Worm (Caenorhabditis elegans): ENCODE results near the gene kin-36.

kin-36 gene

DNA sequence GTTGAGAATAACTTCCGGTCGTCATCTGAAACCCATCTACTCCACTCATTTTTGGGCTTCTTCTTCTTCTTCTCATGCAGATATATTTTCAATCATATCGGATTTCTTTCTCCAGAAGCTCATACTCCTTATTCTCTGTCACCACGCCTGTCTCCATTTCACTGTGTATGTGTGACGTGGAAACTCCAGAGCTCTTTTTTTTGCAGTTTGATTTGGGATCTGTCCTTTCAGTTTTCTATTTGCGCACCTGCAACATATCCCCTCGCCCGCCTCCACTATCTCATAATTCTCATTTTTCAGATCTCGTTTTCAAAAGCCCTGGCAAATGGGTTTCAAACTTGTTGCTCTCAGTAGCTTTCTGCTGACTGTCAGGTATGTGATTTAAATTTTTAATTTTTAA is at the start of gene kin-36:
TSS of gene kin-36 (plus strand) at position 301 of the 400 bp plus-strand sequence.
- TF ChIP-seq nhr-6 (tag; optimal IDR thresholded peaks at IDR 0.05), result no peak
- TF ChIP-seq php-3 (GFP tag; IDR thresholded peaks at IDR 0.05), result no peak
- no peak for TF ChIP-seq zfp-2 (tag; optimal IDR thresholded peaks at IDR 0.05)
- TF ChIP-seq ztf-11 (tag; optimal IDR thresholded peaks at IDR 0.05), result no peak

DNA sequence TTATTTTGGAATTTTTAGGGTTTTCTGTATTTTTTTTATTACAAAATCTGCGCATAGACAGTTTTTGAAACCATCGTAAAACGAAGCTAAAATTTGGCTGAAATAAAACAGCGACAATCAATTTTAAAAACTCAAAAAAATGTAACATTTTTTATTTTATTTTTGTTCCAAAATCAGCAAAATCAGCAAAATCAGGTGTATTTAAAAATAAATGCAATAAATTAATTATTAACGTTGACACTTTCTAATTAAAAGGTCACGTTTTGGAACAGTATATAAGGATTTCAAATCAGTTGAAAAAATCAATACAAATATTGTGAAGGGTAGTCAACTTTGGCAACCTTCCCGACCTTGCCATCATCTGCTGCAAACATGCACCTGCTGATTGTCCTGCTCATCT is 45.4 kb upstream of the kin-36 start, which contains the start of gene R105.1:
TSS of gene R105.1 (plus strand) at position 301 of the 400 bp plus-strand sequence.
- TF ChIP-seq nhr-76 (tag; optimal IDR thresholded peaks at IDR 0.05) (no peak), mxl-3 (GFP tag; optimal IDR thresholded peaks at IDR 0.05) (no peak), ceh-62 (tag; optimal IDR thresholded peaks at IDR 0.05) (no peak), aly-2 (tag; optimal IDR thresholded peaks at IDR 0.05) (no peak), Y105C5A.15 (GFP tag; IDR thresholded peaks at IDR 0.05) (no peak), zfp-3 (GFP tag; conservative IDR thresholded peaks at IDR 0.05) (no peak), tra-1 (GFP tag; IDR thresholded peaks at IDR 0.05) (no peak), pqm-1 (tag; optimal IDR thresholded peaks at IDR 0.05) (no peak), ces-1 (GFP tag; optimal IDR thresholded peaks at IDR 0.05) (no peak), pha-4 (GFP tag; IDR thresholded peaks at IDR 0.05) (no peak), pha-4 (tag; optimal IDR thresholded peaks at IDR 0.05) (no peak), ceh-44 (GFP tag; IDR thresholded peaks at IDR 0.05) (no peak), D1046.2 (GFP tag; IDR thresholded peaks at IDR 0.05) (no peak)

DNA sequence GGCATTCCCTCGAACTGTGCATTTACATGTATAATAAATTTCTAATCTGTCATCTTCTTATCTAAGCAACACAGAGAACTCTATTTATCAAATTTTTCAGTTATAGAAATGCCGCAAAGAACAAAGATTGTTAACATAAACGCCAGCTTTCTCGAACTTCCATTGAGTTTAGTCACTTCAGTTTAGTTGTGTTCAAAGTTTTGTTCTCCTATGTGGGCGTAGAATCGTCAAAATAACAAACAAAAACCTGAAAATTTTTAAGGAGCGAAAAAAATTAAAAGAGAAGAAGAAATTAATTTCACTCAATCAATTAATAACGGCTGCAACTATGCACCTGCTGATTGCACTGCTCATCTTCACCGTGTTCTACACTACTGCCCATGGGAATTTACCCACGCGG is 42.8 kb upstream of the kin-36 start, which contains the start of gene R105.5:
TSS of gene R105.5 (plus strand) at position 301 of the 400 bp plus-strand sequence.
- no peak for TF ChIP-seq Y105C5A.15 (GFP tag; IDR thresholded peaks at IDR 0.05)
- TF ChIP-seq D1046.2 (GFP tag; IDR thresholded peaks at IDR 0.05), result no peak
- TF ChIP-seq ztf-7 (tag; optimal IDR thresholded peaks at IDR 0.05), result no peak
- no peak for TF ChIP-seq daf-12 (tag; optimal IDR thresholded peaks at IDR 0.05)
- no peak for TF ChIP-seq ceh-32 (tag; optimal IDR thresholded peaks at IDR 0.05; ENCODE audit: poor library complexity)
- TF ChIP-seq ctbp-1 (GFP tag; IDR thresholded peaks at IDR 0.05), result no peak
- no peak for TF ChIP-seq Y48G9A.11 (GFP tag; IDR thresholded peaks at IDR 0.05)
- TF ChIP-seq lin-13 (GFP tag; optimal IDR thresholded peaks at IDR 0.05), result no peak
- TF ChIP-seq daf-19 (GFP tag; conservative IDR thresholded peaks at IDR 0.05), result no peak
- no peak for TF ChIP-seq lin-1 (GFP tag; IDR thresholded peaks at IDR 0.05)

DNA sequence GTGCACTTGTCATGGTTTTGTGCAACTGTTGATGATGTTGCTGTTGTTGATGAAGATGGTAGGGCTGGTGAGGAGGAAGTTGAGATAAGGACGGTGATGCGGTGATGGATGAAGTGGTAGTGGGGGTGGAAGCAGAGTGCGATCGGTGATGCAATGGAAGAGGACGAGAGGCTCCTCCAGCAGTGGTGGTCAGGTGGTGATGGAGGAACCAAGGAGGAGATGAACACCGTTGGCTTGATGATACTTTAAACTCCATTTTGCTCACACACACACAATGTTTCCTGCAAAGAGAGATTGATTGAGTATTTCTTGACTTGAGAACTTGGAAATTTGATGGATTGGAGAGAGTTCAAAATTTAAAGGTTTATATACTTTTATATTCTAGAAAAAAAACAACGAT is 41.0 kb upstream of the kin-36 start, which contains the start of gene F19C7.8:
TSS of gene F19C7.8 (minus strand) at position 256 of the 400 bp plus-strand sequence.
- TF ChIP-seq daf-16 (GFP tag; optimal IDR thresholded peaks at IDR 0.05) (peak in 1 of 2 experiments; percentile 37), daf-16 (tag; optimal IDR thresholded peaks at IDR 0.05) (no peak), nhr-11 (tag; optimal IDR thresholded peaks at IDR 0.05) (peak; percentile 29), F44E2.7 (GFP tag; IDR thresholded peaks at IDR 0.05) (no peak), ZK337.2 (GFP tag; IDR thresholded peaks at IDR 0.05) (peak; percentile 53; the same call in 1 of the 2 replicates), unc-62 (GFP tag; optimal IDR thresholded peaks at IDR 0.05 in 1 of 2) (peak in 1 of 2 experiments; percentile 78), unc-62 (tag; optimal IDR thresholded peaks at IDR 0.05) (no peak)

DNA sequence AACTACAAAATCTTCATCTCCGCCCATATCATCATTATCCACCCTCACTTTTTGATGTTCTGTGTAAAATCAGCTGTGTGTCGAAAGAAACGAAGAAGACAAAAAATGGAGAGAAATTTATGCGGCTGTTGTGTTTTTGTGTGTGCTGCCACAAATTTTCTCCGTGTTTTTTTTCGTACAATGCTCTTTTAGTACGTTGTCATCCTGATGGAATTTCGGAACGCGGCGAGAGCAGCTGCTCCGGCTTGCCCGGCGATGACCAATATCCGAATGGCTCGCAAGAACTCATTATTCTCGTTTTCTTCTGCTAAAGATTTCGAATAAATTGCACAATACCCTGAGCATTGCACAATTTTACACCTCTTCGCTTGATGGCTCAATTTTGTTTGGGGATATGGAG is 39.5 kb upstream of the kin-36 start:
- TF ChIP-seq nhr-6 (tag; optimal IDR thresholded peaks at IDR 0.05) (no peak), T26A8.4 (GFP tag; IDR thresholded peaks at IDR 0.05) (no peak), Y5F2A.4 (GFP tag; optimal IDR thresholded peaks at IDR 0.05) (no peak), nhr-76 (tag; optimal IDR thresholded peaks at IDR 0.05) (no peak), Y75B8A.6 (GFP tag; IDR thresholded peaks at IDR 0.05) (no peak), ZK337.2 (GFP tag; IDR thresholded peaks at IDR 0.05) (0 out of 2 replicates have a peak, but pooled peaks have one; percentile 28), pha-4 (GFP tag; IDR thresholded peaks at IDR 0.05) (no peak), pha-4 (tag; optimal IDR thresholded peaks at IDR 0.05) (no peak), aha-1 (tag) (peak; percentile 76), duxl-1 (tag; optimal IDR thresholded peaks at IDR 0.05; ENCODE audit: poor library complexity) (no peak), dpl-1 (GFP tag; optimal IDR thresholded peaks at IDR 0.05) (no peak), hlh-11 (tag; optimal IDR thresholded peaks at IDR 0.05) (peak; percentile 6), nhr-41 (GFP tag; IDR thresholded peaks at IDR 0.05) (no peak), nhr-48 (tag; optimal IDR thresholded peaks at IDR 0.05) (no peak), nhr-28 (tag; optimal IDR thresholded peaks at IDR 0.05) (peak; percentile 41), madf-9 (GFP tag; conservative IDR thresholded peaks at IDR 0.05) (no peak), unc-39 (tag; optimal IDR thresholded peaks at IDR 0.05) (no peak), dve-1 (tag; optimal IDR thresholded peaks at IDR 0.05; ENCODE audit: insufficient read depth) (no peak)
